Fruit fly (Drosophila melanogaster) whole organism: ENCODE data around the gene PH4alphaPV.
A peak's percentile ranks its signal among the peaks of the same experiment; 100 is the strongest.

Experiments
- CG8478 ChIP-seq: fragments of >200 bp; optimal IDR thresholded peaks from 2 replicates; lab custom pipeline; 2018; ENCODE audit warnings: inconsistent platforms
- Dll ChIP-seq: fragments of >200 bp; optimal IDR thresholded peaks from 2 replicates; lab custom pipeline; 2017
- EcR ChIP-seq, 2 experiments: fragments of >200 bp; optimal IDR thresholded peaks; 2 replicates each; lab custom pipeline; 2017; ENCODE audit warnings: missing biosample characterization in 2 of 2, missing genetic modification characterization in 2 of 2, missing genetic modification reagents in 2 of 2
- pan ChIP-seq: fragments of >200 bp; optimal IDR thresholded peaks from 2 replicates; lab custom pipeline; 2017
- psq ChIP-seq: fragments of >200 bp; optimal IDR thresholded peaks from 2 replicates; lab custom pipeline; 2017
- usp ChIP-seq: fragments of >200 bp; optimal IDR thresholded peaks from 2 replicates; lab custom pipeline; 2017; ENCODE audit warnings: missing biosample characterization, missing genetic modification characterization, mixed read lengths

Gene PH4alphaPV

DNA sequence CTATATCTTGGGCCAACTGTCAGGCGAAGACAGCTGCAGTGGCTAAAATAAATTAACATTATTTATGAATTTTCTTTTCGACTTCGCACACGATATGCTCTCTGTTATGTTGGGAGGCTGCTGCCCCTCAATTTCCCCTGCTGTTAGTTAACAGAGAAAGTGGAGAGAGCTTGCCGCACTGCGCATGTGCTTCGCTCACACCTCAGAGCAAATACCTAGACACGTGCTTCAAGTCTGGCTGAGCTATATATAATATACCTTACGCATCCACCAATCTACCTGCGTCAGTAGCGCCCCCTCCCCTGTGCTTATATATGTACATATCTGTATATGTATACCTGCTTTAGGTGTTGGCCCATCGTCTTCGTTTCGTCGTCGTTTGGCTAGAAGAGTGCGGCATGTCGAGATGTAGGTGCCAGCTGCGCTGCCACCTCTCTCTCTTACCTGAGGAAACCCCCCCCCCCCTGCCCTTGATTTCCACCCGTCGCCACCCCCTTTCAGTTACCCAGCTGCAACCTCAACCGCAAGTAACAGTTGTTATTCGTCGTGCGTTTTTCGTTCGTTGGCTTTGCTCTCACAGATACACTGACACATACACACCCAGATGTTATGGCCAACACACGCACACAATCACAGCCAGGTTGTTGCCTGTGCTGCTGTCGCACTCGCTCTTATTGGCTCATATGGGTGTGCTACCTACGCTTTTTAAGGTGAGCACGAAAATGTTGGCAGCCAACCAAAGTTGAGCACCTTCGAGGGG is 32.1 kb downstream of the PH4alphaPV start:
- no peak for TF ChIP-seq usp (GFP tag; lab: Kevin White, UChicago)
- TF ChIP-seq pan (lab: Kevin White, UChicago) = no peak
- TF ChIP-seq CG8478 (lab: Kevin White, UChicago) = no peak
- no peak for TF ChIP-seq psq (lab: Kevin White, UChicago)
- no peak for TF ChIP-seq EcR (GFP tag; optimal IDR thresholded peaks at IDR 0.05; lab: Kevin White, UChicago)
- no peak for TF ChIP-seq Dll (lab: Kevin White, UChicago)

DNA sequence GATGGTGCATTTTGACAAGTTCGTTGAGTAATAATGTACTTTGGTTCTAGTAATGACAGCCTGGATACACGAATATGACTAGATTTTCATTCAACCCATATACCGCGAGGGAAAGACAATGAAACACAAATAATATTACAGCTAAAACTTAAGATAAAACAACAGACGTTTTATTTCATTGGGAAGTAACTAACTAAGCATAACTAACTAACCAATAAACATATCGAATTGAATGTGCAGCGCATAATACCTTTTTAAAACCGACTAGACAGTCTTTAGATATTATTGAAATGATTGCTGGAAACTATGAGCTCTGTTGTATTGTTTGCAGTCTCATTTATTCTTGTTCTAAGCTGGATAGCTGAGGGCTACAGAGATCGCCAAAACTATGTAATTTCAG is 42.5 kb downstream of the PH4alphaPV start, which contains the start of gene CG31016:
Gene CG31016 (plus strand): TSS at position 301 of the 400 bp plus-strand sequence.
- TF ChIP-seq pan (lab: Kevin White, UChicago) = no peak
- no peak for TF ChIP-seq EcR (GFP tag; optimal IDR thresholded peaks at IDR 0.05; lab: Kevin White, UChicago)

- TF ChIP-seq CG8478 (lab: Kevin White, UChicago) (no peak), psq (lab: Kevin White, UChicago) (no peak), pan (lab: Kevin White, UChicago) (no peak), EcR (GFP tag; optimal IDR thresholded peaks at IDR 0.05; lab: Kevin White, UChicago) (no peak), usp (GFP tag; lab: Kevin White, UChicago) (no peak), Dll (lab: Kevin White, UChicago) (no peak)
Observed at dm6 chr3R:30603881-30604280, 44.5 kb downstream of the PH4alphaPV start, which contains the start of gene PH4alphaNE3. TSS of gene PH4alphaNE3 (plus strand) at chr3R:30604181.

DNA sequence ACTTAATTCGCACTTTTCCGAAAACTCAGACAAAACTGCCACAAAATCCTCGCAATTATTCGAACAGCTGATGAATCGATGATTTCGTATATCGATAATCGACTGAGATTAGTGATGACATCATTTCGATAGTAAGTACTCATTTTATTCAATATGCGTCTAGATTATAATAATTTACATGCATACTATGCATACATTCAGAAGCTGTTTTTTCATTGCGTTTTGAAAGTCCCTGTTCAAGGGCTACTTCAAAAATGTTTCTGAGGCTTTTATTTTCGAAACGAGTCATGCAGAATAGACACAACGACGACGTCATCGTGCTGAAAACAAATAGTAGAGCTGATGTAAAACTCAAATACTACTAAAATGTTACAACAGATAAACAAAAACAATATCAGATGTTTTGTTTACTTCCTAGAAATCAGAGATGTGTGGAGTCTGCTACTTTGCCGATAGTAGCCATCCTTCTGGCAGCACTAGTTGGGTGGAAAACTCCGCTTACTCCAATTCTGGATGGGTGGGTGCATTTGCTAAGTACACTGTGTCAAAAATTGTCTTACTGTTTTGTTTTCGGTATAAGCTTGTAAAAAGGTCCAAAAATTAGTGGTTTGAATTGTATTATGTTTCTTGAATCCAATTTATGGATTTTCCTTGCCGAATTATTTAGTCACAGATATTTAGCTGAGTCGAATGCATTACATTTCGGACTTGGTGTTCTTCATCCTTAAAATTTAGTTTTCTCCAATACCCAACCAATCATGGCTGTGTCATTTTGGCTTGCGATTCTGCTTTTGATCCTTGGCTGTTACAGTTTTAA is 46.7 kb downstream of the PH4alphaPV start, which contains the start of the genes CG2246 and CG31021:
Gene CG2246 (minus strand): TSS at position 50 of the 817 bp plus-strand sequence.
Gene CG31021 (plus strand): TSS at position 767 of the 817 bp plus-strand sequence.
- TF ChIP-seq EcR (GFP tag; optimal IDR thresholded peaks at IDR 0.05; lab: Kevin White, UChicago) (no peak), pan (lab: Kevin White, UChicago) (no peak), CG8478 (lab: Kevin White, UChicago) (no peak), psq (lab: Kevin White, UChicago) (no peak), Dll (lab: Kevin White, UChicago) (no peak), usp (GFP tag; lab: Kevin White, UChicago) (no peak)

DNA sequence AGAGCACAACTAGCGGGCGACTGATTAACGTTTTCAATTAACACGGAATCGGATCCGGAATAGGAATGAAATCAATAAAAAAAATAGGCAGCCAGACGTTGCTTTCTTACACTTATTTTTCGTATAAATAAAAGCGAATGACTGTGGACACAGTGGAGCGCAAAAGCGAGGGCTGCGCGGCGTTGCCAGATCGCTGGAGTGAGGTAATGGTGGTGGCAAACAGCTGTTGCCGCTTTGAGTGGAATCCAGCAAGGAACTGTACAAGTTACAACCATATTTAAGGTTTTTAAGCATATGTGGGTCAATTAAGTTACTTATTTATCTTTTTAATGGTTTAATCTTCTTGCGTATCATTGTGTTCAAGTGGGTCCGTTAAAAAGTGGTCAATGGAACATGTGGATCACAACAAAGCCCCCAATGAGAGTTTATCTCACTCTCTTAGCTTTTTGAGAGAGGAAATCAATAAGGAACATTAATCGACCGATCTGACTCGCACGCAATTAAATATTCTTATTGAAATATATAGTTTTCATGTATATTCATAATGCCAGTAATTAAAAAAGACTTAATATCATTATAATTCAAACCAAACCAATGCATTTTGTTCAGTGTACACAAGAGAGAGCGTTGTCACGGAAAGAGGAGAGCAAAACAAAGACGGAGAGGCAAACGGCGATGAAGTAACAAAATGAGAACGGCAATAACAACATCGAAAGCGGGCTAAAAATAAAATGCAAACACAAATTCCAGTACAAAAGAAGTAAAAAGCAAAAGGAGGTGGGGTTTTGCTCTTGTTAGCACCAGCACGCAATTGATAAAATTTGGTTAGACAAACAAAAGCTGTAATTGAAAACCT is 48.0 kb downstream of the PH4alphaPV start:
- TF ChIP-seq psq (lab: Kevin White, UChicago) (peak; percentile 27), pan (lab: Kevin White, UChicago) (no peak)

DNA sequence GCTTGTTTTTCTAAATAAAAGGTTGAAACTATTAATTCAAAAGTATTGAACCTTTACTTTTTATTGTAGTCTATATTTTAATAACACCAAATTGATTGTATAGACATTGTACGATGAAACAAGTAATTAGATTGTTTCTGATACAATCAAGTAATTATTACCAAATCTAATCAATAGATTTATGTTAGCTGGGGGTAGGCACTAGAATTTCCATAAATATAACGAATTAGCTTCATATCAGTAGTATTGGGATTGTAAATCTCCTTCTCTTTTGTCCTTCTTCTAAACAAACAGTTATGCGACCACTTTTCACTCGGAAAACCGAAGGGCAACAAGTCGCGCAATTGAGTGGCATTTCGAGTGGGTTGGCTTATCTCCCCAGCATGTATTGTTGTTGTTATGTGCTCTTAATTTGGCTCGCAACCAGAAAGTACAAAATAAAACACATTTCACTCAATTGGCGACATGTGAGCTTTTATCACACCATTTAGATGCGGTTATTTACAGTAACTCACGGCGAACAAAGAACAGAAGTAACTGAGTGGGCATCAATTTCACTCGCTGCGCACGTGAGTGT is 48.9 kb downstream of the PH4alphaPV start:
- TF ChIP-seq psq (lab: Kevin White, UChicago) = no peak

- TF ChIP-seq pan (lab: Kevin White, UChicago) = no peak
- TF ChIP-seq CG8478 (lab: Kevin White, UChicago) = no peak
Observed at dm6 chr3R:30596704-30597103, 51.6 kb downstream of the PH4alphaPV start, which contains the start of gene CG31019. TSS of gene CG31019 (plus strand) at chr3R:30597004.
